Fruit fly (Drosophila melanogaster) whole organism, wandering third instar larva: ENCODE results near the gene CG5399.

Experiments used
- CG9705 ChIP-seq: fragments of 200-800 bp; sonication (Bioruptor generic); optimal IDR thresholded peaks from 2 replicates; lab custom pipeline; 2018; ENCODE audit warnings: missing biosample characterization, mild to moderate bottlenecking, missing genetic modification characterization
- CrebA ChIP-seq: fragments of 200-800 bp; sonication (Bioruptor generic); optimal IDR thresholded peaks from 2 replicates; lab custom pipeline; 2016; ENCODE audit warnings: missing biosample characterization, mild to moderate bottlenecking, missing genetic modification characterization, borderline replicate concordance
- Hr78 ChIP-seq: fragments of >200 bp; optimal IDR thresholded peaks from 2 replicates; lab custom pipeline; 2017; ENCODE audit warnings: missing biosample characterization, missing genetic modification characterization
- Jra ChIP-seq: sonication (Bioruptor generic); optimal IDR thresholded peaks from 2 replicates; lab custom pipeline; 2016; ENCODE audit warnings: missing biosample characterization, missing genetic modification characterization
- Rel ChIP-seq, 2 experiments: fragments of 200-800 bp; sonication (Bioruptor generic) in 1 of 2; optimal IDR thresholded peaks; 2 replicates in 1 of 2; 3 replicates in 1 of 2; lab custom pipeline; 2016 to 2019; ENCODE audit warnings: mild to moderate bottlenecking in 2 of 2, missing biosample characterization in 2 of 2, missing genetic modification characterization in 2 of 2, moderate library complexity in 1 of 2
- h ChIP-seq: fragments of 200-800 bp; sonication (Bioruptor generic); optimal IDR thresholded peaks from 3 replicates; lab custom pipeline; 2016; ENCODE audit warnings: missing biosample characterization, mild to moderate bottlenecking, missing genetic modification characterization
- lola ChIP-seq: fragments of >200 bp; optimal IDR thresholded peaks from 2 replicates; lab custom pipeline; 2017; ENCODE audit warnings: missing biosample characterization, missing genetic modification characterization
- psq ChIP-seq: fragments of 200-800 bp; sonication (Bioruptor generic); optimal IDR thresholded peaks from 3 replicates; lab custom pipeline; 2017; ENCODE audit warnings: missing biosample characterization, mild to moderate bottlenecking, missing genetic modification characterization, moderate library complexity
- rgr ChIP-seq: fragments of 200-800 bp; sonication (Bioruptor generic); optimal IDR thresholded peaks from 3 replicates; lab custom pipeline; 2016; ENCODE audit warnings: missing biosample characterization, mild to moderate bottlenecking, missing genetic modification characterization
- usp ChIP-seq: fragments of >200 bp; optimal IDR thresholded peaks from 2 replicates; lab custom pipeline; 2017; ENCODE audit warnings: missing biosample characterization, missing genetic modification characterization

- TF ChIP-seq psq (no peak), Rel (GFP tag; optimal IDR thresholded peaks at IDR 0.05; lab: Kevin White, UChicago) (no peak), Rel (tag; optimal IDR thresholded peaks at IDR 0.05; lab: Kevin White, UChicago) (no peak), Hr78 (GFP tag; lab: Kevin White, UChicago) (no peak), Jra (GFP tag; lab: Kevin White, UChicago) (no peak), lola (no peak), CrebA (GFP tag; lab: Kevin White, UChicago) (no peak), CG9705 (no peak), h (GFP tag; lab: Kevin White, UChicago) (no peak), rgr (GFP tag; lab: Kevin White, UChicago) (no peak), usp (GFP tag; lab: Kevin White, UChicago) (no peak)
These were observed 22.7 kb upstream of the CG5399 start for dm6 chr3R:15672302-15672701.
